Worm (Caenorhabditis elegans) whole organism, L2 larva: ENCODE data around the gene srz-6.

ENCODE experiments used
- elt-3 ChIP-seq: sonication (generic microtip); optimal IDR thresholded peaks from 2 replicates; lab custom pipeline; 2017; ENCODE audit warnings: missing biosample characterization, missing genetic modification characterization
- mab-5 ChIP-seq: fragments of 150-350 bp; optimal IDR thresholded peaks from 2 replicates; lab custom pipeline; 2014; ENCODE audit warnings: missing biosample characterization, missing genetic modification characterization
- nhr-129 ChIP-seq: fragments of 150-350 bp; optimal IDR thresholded peaks from 2 replicates; lab custom pipeline; 2014; ENCODE audit warnings: missing biosample characterization, missing genetic modification characterization
- skn-1 ChIP-seq: sonication (generic microtip); optimal IDR thresholded peaks from 2 replicates; lab custom pipeline; 2017; ENCODE audit warnings: missing biosample characterization, missing genetic modification characterization
- unc-62 ChIP-seq: fragments of 150-350 bp; optimal IDR thresholded peaks from 2 replicates; lab custom pipeline; 2014; ENCODE audit warnings: missing biosample characterization, missing genetic modification reagents, missing genetic modification characterization

ce11 chrII:12481645-12482044, 10.4 kb upstream of the srz-6 start:
- TF ChIP-seq skn-1 (tag; lab: Kevin White, UChicago) (no peak), mab-5 (tag; lab: Kevin White, UChicago) (no peak), elt-3 (tag; lab: Kevin White, UChicago) (no peak), unc-62 (GFP tag; lab: Kevin White, UChicago) (no peak), nhr-129 (no peak)
